Worm (Caenorhabditis elegans): ENCODE results near the gene mdt-29.

mdt-29 gene

ce11 chrIII:13766704-13767323 lies 6.2 kb upstream of the mdt-29 start:
- no peak for TF ChIP-seq ztf-6 (GFP tag; IDR thresholded peaks at IDR 0.05)
- peak; percentile 25 for TF ChIP-seq tbp1 (GFP tag; optimal IDR thresholded peaks at IDR 0.05)
- TF ChIP-seq ZK185.1 (tag; optimal IDR thresholded peaks at IDR 0.05; ENCODE audit: poor library complexity, severe bottlenecking), result peak; percentile 19
- no peak for TF ChIP-seq K12H6.12 (tag; optimal IDR thresholded peaks at IDR 0.05)
- no peak for TF ChIP-seq hlh-26 (GFP tag; conservative IDR thresholded peaks at IDR 0.05)
- TF ChIP-seq nfyb-1 (GFP tag; IDR thresholded peaks at IDR 0.05), result peak; percentile 52; the same call in 1 of the 2 replicates
- no peak for TF ChIP-seq ztf-3 (GFP tag; optimal IDR thresholded peaks at IDR 0.05)
- TF ChIP-seq cebp-1 (GFP tag; IDR thresholded peaks at IDR 0.05), result no peak
- TF ChIP-seq cebp-1 (tag; optimal IDR thresholded peaks at IDR 0.05), result peak; percentile 31
- TF ChIP-seq Y95B8A.8 (GFP tag; IDR thresholded peaks at IDR 0.05), result 0 out of 2 replicates have a peak, but pooled peaks have one; percentile 24
- no peak for TF ChIP-seq unc-130 (GFP tag; optimal IDR thresholded peaks at IDR 0.05)
- TF ChIP-seq nhr-90 (tag; optimal IDR thresholded peaks at IDR 0.05), result peak; percentile 31
- peak; percentile 15 for TF ChIP-seq lin-40 (tag; optimal IDR thresholded peaks at IDR 0.05)
- no peak for TF ChIP-seq gei-17 (GFP tag; optimal IDR thresholded peaks at IDR 0.05)
- TF ChIP-seq nhr-80 (tag; optimal IDR thresholded peaks at IDR 0.05), result peak; percentile 66
- TF ChIP-seq snpc-4 (GFP tag; optimal IDR thresholded peaks at IDR 0.05), result no peak
- peak in 1 of 4 experiments; percentile 37 for TF ChIP-seq snpc-4 (tag; optimal IDR thresholded peaks at IDR 0.05)
- TF ChIP-seq unc-62 (GFP tag; optimal IDR thresholded peaks at IDR 0.05), result no peak
- TF ChIP-seq ama-1 (optimal IDR thresholded peaks at IDR 0.05), result peak; percentile 48
- TF ChIP-seq ama-1 (GFP tag; optimal IDR thresholded peaks at IDR 0.05), result no peak
- TF ChIP-seq lin-35 (GFP tag; optimal IDR thresholded peaks at IDR 0.05), result peak in 1 of 3 experiments; percentile 5
- no peak for TF ChIP-seq snpc-3.4 (tag; optimal IDR thresholded peaks at IDR 0.05)
- TF ChIP-seq F22D6.2 (tag; optimal IDR thresholded peaks at IDR 0.05), result no peak

- TF ChIP-seq K11D2.4 (GFP tag; IDR thresholded peaks at IDR 0.05) (no peak), hlh-12 (tag; optimal IDR thresholded peaks at IDR 0.05) (no peak), dox-1 (GFP tag; IDR thresholded peaks at IDR 0.05) (no peak), bed-2 (GFP tag; IDR thresholded peaks at IDR 0.05) (no peak), mes-4 (tag; optimal IDR thresholded peaks at IDR 0.05) (no peak), cebp-2 (GFP tag; IDR thresholded peaks at IDR 0.05) (no peak), Y67H2A.10 (GFP tag; conservative IDR thresholded peaks at IDR 0.05) (no peak), ztf-6 (GFP tag; IDR thresholded peaks at IDR 0.05) (no peak), zfh-2 (GFP tag; conservative IDR thresholded peaks at IDR 0.05) (no peak), madf-10 (tag; optimal IDR thresholded peaks at IDR 0.05) (no peak), sea-2 (GFP tag; IDR thresholded peaks at IDR 0.05) (no peak), dpff-1 (tag; optimal IDR thresholded peaks at IDR 0.05) (no peak), nfya-2 (GFP tag; IDR thresholded peaks at IDR 0.05) (no peak), lag-1 (GFP tag; IDR thresholded peaks at IDR 0.05) (no peak), bed-1 (GFP tag; IDR thresholded peaks at IDR 0.05) (no peak), zim-3 (tag; optimal IDR thresholded peaks at IDR 0.05) (no peak), lsy-27 (tag; optimal IDR thresholded peaks at IDR 0.05; ENCODE audit: borderline replicate concordance, insufficient read depth) (no peak), lin-26 (GFP tag; IDR thresholded peaks at IDR 0.05) (no peak), mxl-1 (tag; optimal IDR thresholded peaks at IDR 0.05) (no peak), madf-6 (GFP tag; IDR thresholded peaks at IDR 0.05) (peak; percentile 47; the same call in 1 of the 2 replicates), F33H1.4 (GFP tag; IDR thresholded peaks at IDR 0.05) (peak; percentile 76), ztf-3 (GFP tag; optimal IDR thresholded peaks at IDR 0.05) (no peak), gei-17 (GFP tag; optimal IDR thresholded peaks at IDR 0.05) (no peak), nhr-120 (GFP tag; IDR thresholded peaks at IDR 0.05) (no peak), hmg-1.2 (GFP tag; IDR thresholded peaks at IDR 0.05) (no peak), F39B2.1 (GFP tag; IDR thresholded peaks at IDR 0.05) (no peak), aptf-3 (GFP tag; IDR thresholded peaks at IDR 0.05) (no peak), T07F8.4 (tag; optimal IDR thresholded peaks at IDR 0.05) (no peak), efl-1 (GFP tag; optimal IDR thresholded peaks at IDR 0.05) (peak; percentile 66)
Observed at ce11 chrIII:13768074-13768662, 4.8 kb upstream of the mdt-29 start, which contains the start of gene rml-1. Gene rml-1, minus strand, starts transcription at chrIII:13768092.
